Worm (Caenorhabditis elegans) whole organism, young adult: ENCODE data around the gene C01C4.2.
A peak's percentile ranks its signal among the peaks of the same experiment; 100 is the strongest.

Experiments
- B0019.2 ChIP-seq: fragments of 200-800 bp; sonication (Bioruptor generic); conservative IDR thresholded peaks from 2 replicates; pipeline ENCODE4 v1.3.6; 2022; ENCODE audit warnings: missing genetic modification reagents, missing genetic modification characterization, missing compliant biosample characterization
- D2030.7 ChIP-seq: fragments of 200-800 bp; sonication (Bioruptor generic); IDR thresholded peaks from 2 replicates; pipeline ENCODE4 v1.3.6; 2022; ENCODE audit warnings: missing genetic modification reagents, missing genetic modification characterization, missing compliant biosample characterization
- F22D6.2 ChIP-seq: sonication (generic microtip); optimal IDR thresholded peaks from 2 replicates; lab custom pipeline; 2016; ENCODE audit warnings: mild to moderate bottlenecking, missing genetic modification characterization, missing compliant biosample characterization
- F23B12.7 ChIP-seq: sonication (generic microtip); optimal IDR thresholded peaks from 2 replicates; lab custom pipeline; 2017; ENCODE audit warnings: missing genetic modification characterization, mild to moderate bottlenecking, missing compliant biosample characterization, antibody characterized with exemption, moderate library complexity; ENCODE audit not compliant: insufficient read depth
- F39B2.1 ChIP-seq: fragments of 200-800 bp; sonication (Bioruptor generic); IDR thresholded peaks from 2 replicates; pipeline ENCODE4 v1.3.6; 2022; ENCODE audit warnings: missing genetic modification reagents, missing genetic modification characterization, missing compliant biosample characterization
- K12H6.12 ChIP-seq: fragments of 200-800 bp; sonication (Bioruptor generic); optimal IDR thresholded peaks from 2 replicates; lab custom pipeline; 2018; ENCODE audit warnings: mild to moderate bottlenecking, missing genetic modification characterization, missing compliant biosample characterization
- Y67H2A.10 ChIP-seq: fragments of 200-800 bp; sonication (Bioruptor generic); conservative IDR thresholded peaks from 2 replicates; pipeline ENCODE4 v1.3.6; 2022; ENCODE audit warnings: missing genetic modification reagents, missing genetic modification characterization, missing compliant biosample characterization
- Y95B8A.8 ChIP-seq: fragments of 200-800 bp; sonication (Bioruptor generic); IDR thresholded peaks from 2 replicates; pipeline ENCODE4 v1.3.6; 2022; ENCODE audit warnings: missing genetic modification reagents, missing genetic modification characterization, missing compliant biosample characterization
- ZK185.1 ChIP-seq: sonication (generic microtip); optimal IDR thresholded peaks from 2 replicates; lab custom pipeline; 2016; ENCODE audit warnings: mild to moderate bottlenecking, missing genetic modification characterization, missing compliant biosample characterization; ENCODE audit not compliant: poor library complexity, severe bottlenecking
- aptf-2 ChIP-seq: fragments of 200-800 bp; sonication (Bioruptor generic); conservative IDR thresholded peaks from 2 replicates; pipeline ENCODE4 v1.3.6; 2022; ENCODE audit warnings: missing genetic modification reagents, missing genetic modification characterization, missing compliant biosample characterization
- aptf-3 ChIP-seq: fragments of 200-800 bp; sonication (Bioruptor generic); IDR thresholded peaks from 2 replicates; pipeline ENCODE4 v1.3.6; 2022; ENCODE audit warnings: missing genetic modification characterization, missing compliant biosample characterization
- attf-3 ChIP-seq: fragments of 200-800 bp; sonication (Bioruptor generic); conservative IDR thresholded peaks from 2 replicates; pipeline ENCODE4 v1.3.6; 2022; ENCODE audit warnings: missing genetic modification reagents, missing genetic modification characterization, missing compliant biosample characterization
- attf-6 ChIP-seq: fragments of 200-800 bp; sonication (Bioruptor generic); IDR thresholded peaks from 2 replicates; pipeline ENCODE4 v1.3.6; 2022; ENCODE audit warnings: missing genetic modification reagents, missing genetic modification characterization, missing compliant biosample characterization
- bed-1 ChIP-seq: fragments of 200-800 bp; sonication (Bioruptor generic); IDR thresholded peaks from 2 replicates; pipeline ENCODE4 v1.3.6; 2022; ENCODE audit warnings: missing genetic modification reagents, missing genetic modification characterization, missing compliant biosample characterization
- cebp-1 ChIP-seq, 2 experiments: fragments of 200-800 bp in 1 of 2; sonication (Bioruptor generic) in 1 of 2; sonication (generic microtip) in 1 of 2; IDR thresholded peaks in 1 of 2; optimal IDR thresholded peaks in 1 of 2; 2 replicates each; pipeline versions ENCODE4 v1.3.6 to Lab custom; 2017 to 2022; ENCODE audit warnings: missing compliant biosample characterization in 2 of 2, missing genetic modification characterization in 2 of 2, mild to moderate bottlenecking in 1 of 2, missing genetic modification reagents in 1 of 2, moderate library complexity in 1 of 2
- cebp-2 ChIP-seq: fragments of 200-800 bp; sonication (Bioruptor generic); IDR thresholded peaks from 2 replicates; pipeline ENCODE4 v1.3.6; 2022; ENCODE audit warnings: missing genetic modification characterization, missing compliant biosample characterization
- ceh-100 ChIP-seq: fragments of 200-800 bp; sonication (Bioruptor generic); IDR thresholded peaks from 2 replicates; pipeline ENCODE4 v1.3.6; 2022; ENCODE audit warnings: missing genetic modification reagents, missing genetic modification characterization, missing compliant biosample characterization
- ceh-27 ChIP-seq: fragments of 200-800 bp; sonication (Bioruptor generic); optimal IDR thresholded peaks from 2 replicates; lab custom pipeline; 2018; ENCODE audit warnings: mild to moderate bottlenecking, missing genetic modification characterization, moderate library complexity, missing compliant biosample characterization
- ceh-58 ChIP-seq: fragments of 200-800 bp; sonication (Bioruptor generic); IDR thresholded peaks from 2 replicates; pipeline ENCODE4 v1.3.6; 2022; ENCODE audit warnings: missing genetic modification characterization, missing compliant biosample characterization
- ceh-79 ChIP-seq: sonication (generic microtip); optimal IDR thresholded peaks from 2 replicates; lab custom pipeline; 2017; ENCODE audit warnings: mild to moderate bottlenecking, missing genetic modification characterization, missing compliant biosample characterization
- ceh-91 ChIP-seq: fragments of 200-800 bp; sonication (Bioruptor generic); IDR thresholded peaks from 2 replicates; pipeline ENCODE4 v1.3.6; 2022; ENCODE audit warnings: missing genetic modification reagents, missing genetic modification characterization, missing compliant biosample characterization
- egrh-3 ChIP-seq: fragments of 200-800 bp; sonication (Bioruptor generic); IDR thresholded peaks from 2 replicates; pipeline ENCODE4 v1.3.6; 2022; ENCODE audit warnings: missing genetic modification reagents, missing genetic modification characterization, missing compliant biosample characterization
- ekl-4 ChIP-seq: fragments of 200-800 bp; sonication (Bioruptor generic); IDR thresholded peaks from 2 replicates; pipeline ENCODE4 v1.3.6; 2022; ENCODE audit warnings: missing genetic modification reagents, missing genetic modification characterization, missing compliant biosample characterization
- hlh-12 ChIP-seq: sonication (generic microtip); optimal IDR thresholded peaks from 2 replicates; lab custom pipeline; 2016; ENCODE audit warnings: missing genetic modification characterization, missing compliant biosample characterization
- hsf-1 ChIP-seq: fragments of 200-800 bp; sonication (Bioruptor generic); IDR thresholded peaks from 2 replicates; pipeline ENCODE4 v1.3.6; 2022; ENCODE audit warnings: missing genetic modification reagents, missing genetic modification characterization, missing compliant biosample characterization
- lin-26 ChIP-seq: fragments of 200-800 bp; sonication (Bioruptor generic); IDR thresholded peaks from 2 replicates; pipeline ENCODE4 v1.3.6; 2022; ENCODE audit warnings: missing genetic modification reagents, missing genetic modification characterization, missing compliant biosample characterization
- lin-40 ChIP-seq: sonication (generic microtip); optimal IDR thresholded peaks from 2 replicates; lab custom pipeline; 2016; ENCODE audit warnings: missing genetic modification characterization, mild to moderate bottlenecking, missing compliant biosample characterization, missing genotype, missing genetic modification reagents
- lsy-27 ChIP-seq: sonication (generic microtip); optimal IDR thresholded peaks from 2 replicates; lab custom pipeline; 2017; ENCODE audit warnings: missing genetic modification characterization, mild to moderate bottlenecking, missing compliant biosample characterization, antibody characterized with exemption, missing genotype, borderline replicate concordance; ENCODE audit not compliant: insufficient read depth
- madf-6 ChIP-seq: fragments of 200-800 bp; sonication (Bioruptor generic); IDR thresholded peaks from 2 replicates; pipeline ENCODE4 v1.3.6; 2022; ENCODE audit warnings: missing genetic modification reagents, missing genetic modification characterization, missing compliant biosample characterization
- mcd-1 ChIP-seq: fragments of 200-800 bp; sonication (Bioruptor generic); IDR thresholded peaks from 2 replicates; pipeline ENCODE4 v1.3.6; 2022; ENCODE audit warnings: missing genetic modification reagents, missing genetic modification characterization, missing compliant biosample characterization
- nfya-2 ChIP-seq: fragments of 200-800 bp; sonication (Bioruptor generic); IDR thresholded peaks from 2 replicates; pipeline ENCODE4 v1.3.6; 2022; ENCODE audit warnings: missing genetic modification reagents, missing genetic modification characterization, missing compliant biosample characterization
- nhr-120 ChIP-seq: fragments of 200-800 bp; sonication (Bioruptor generic); IDR thresholded peaks from 2 replicates; pipeline ENCODE4 v1.3.6; 2022; ENCODE audit warnings: missing genetic modification characterization, missing compliant biosample characterization
- nhr-27 ChIP-seq: fragments of 200-800 bp; sonication (Bioruptor generic); optimal IDR thresholded peaks from 2 replicates; lab custom pipeline; 2018; ENCODE audit warnings: mild to moderate bottlenecking, missing genetic modification characterization, moderate library complexity, missing compliant biosample characterization
- pha-4 ChIP-seq: fragments of 150-350 bp; sonication (generic microtip); optimal IDR thresholded peaks from 2 replicates; lab custom pipeline; 2014; ENCODE audit warnings: missing biosample characterization, missing genetic modification reagents, missing genetic modification characterization
- rcor-1 ChIP-seq: fragments of 200-800 bp; sonication (Bioruptor generic); IDR thresholded peaks from 2 replicates; pipeline ENCODE4 v1.3.6; 2022; ENCODE audit warnings: missing genetic modification reagents, missing genetic modification characterization, missing compliant biosample characterization
- sdz-38 ChIP-seq: sonication (generic microtip); optimal IDR thresholded peaks from 2 replicates; lab custom pipeline; 2016; ENCODE audit warnings: missing genotype, missing genetic modification characterization, missing compliant biosample characterization
- snpc-1.1 ChIP-seq: sonication (generic microtip); optimal IDR thresholded peaks from 2 replicates; lab custom pipeline; 2017; ENCODE audit warnings: missing genetic modification characterization, mild to moderate bottlenecking, missing compliant biosample characterization, antibody characterized with exemption, moderate library complexity, missing genotype, missing genetic modification reagents; ENCODE audit not compliant: insufficient read depth
- snpc-4 ChIP-seq, 5 experiments: fragments of 150-350 bp in 1 of 5; sonication (generic microtip) in 4 of 5; optimal IDR thresholded peaks; 2 replicates each; lab custom pipeline; 2014 to 2018; ENCODE audit warnings: missing genetic modification characterization in 5 of 5, missing biosample characterization in 3 of 5, antibody characterized with exemption in 2 of 5, mild to moderate bottlenecking in 2 of 5, missing compliant biosample characterization in 2 of 5, missing genotype in 2 of 5, moderate library complexity in 2 of 5, missing genetic modification reagents in 1 of 5
- tlf-1 ChIP-seq: fragments of 200-800 bp; sonication (Bioruptor generic); optimal IDR thresholded peaks from 2 replicates; lab custom pipeline; 2018; ENCODE audit warnings: mild to moderate bottlenecking, missing genetic modification characterization, missing compliant biosample characterization
- xnd-1 ChIP-seq: sonication (generic microtip); optimal IDR thresholded peaks from 2 replicates; lab custom pipeline; 2016; ENCODE audit warnings: missing genotype, missing genetic modification reagents, missing genetic modification characterization, missing compliant biosample characterization
- zfh-2 ChIP-seq: fragments of 200-800 bp; sonication (Bioruptor generic); conservative IDR thresholded peaks from 2 replicates; pipeline ENCODE4 v1.3.6; 2022; ENCODE audit warnings: missing genetic modification reagents, missing genetic modification characterization, missing compliant biosample characterization
- ztf-26 ChIP-seq: sonication (generic microtip); optimal IDR thresholded peaks from 2 replicates; lab custom pipeline; 2017; ENCODE audit warnings: missing genetic modification characterization, missing compliant biosample characterization
- ztf-3 ChIP-seq: fragments of 200-800 bp; sonication (Bioruptor generic); optimal IDR thresholded peaks from 2 replicates; lab custom pipeline; 2018; ENCODE audit warnings: mild to moderate bottlenecking, missing genetic modification characterization, missing compliant biosample characterization

Gene C01C4.2

DNA sequence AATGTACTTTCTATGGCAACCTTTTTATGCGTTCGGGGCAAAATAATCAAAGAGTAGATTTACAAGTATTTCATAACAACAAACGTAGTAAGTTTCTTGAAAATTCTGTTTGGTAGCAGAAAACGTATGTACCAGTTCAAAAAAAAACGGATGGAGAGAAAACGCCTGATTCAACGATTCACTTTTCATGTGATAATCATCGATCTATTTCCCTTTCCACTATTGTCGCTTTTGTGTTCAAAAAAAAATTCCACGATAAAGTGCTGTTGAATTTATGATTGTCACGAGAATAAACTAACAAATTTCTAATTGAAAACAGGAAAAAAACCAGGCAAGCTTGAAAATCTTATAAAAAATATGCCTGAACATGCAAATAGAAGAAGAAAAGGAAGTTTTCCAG is 19.1 kb upstream of the C01C4.2 start:
- no peak for TF ChIP-seq ceh-100 (GFP tag; lab: Robert Waterston, UW)
- no peak for TF ChIP-seq B0019.2
- no peak for TF ChIP-seq hsf-1
- no peak for TF ChIP-seq zfh-2 (GFP tag; lab: Robert Waterston, UW)
- no peak for TF ChIP-seq snpc-4 (GFP tag; optimal IDR thresholded peaks at IDR 0.05; lab: Kevin White, UChicago)
- TF ChIP-seq snpc-4 (tag; optimal IDR thresholded peaks at IDR 0.05; lab: Kevin White, UChicago) = no peak
- TF ChIP-seq aptf-2 (GFP tag; lab: Robert Waterston, UW) = no peak
- no peak for TF ChIP-seq cebp-1 (GFP tag; IDR thresholded peaks at IDR 0.05; lab: Robert Waterston, UW)
- TF ChIP-seq cebp-1 (tag; optimal IDR thresholded peaks at IDR 0.05; lab: Kevin White, UChicago) = peak; percentile 49
- no peak for TF ChIP-seq ceh-58 (GFP tag; lab: Robert Waterston, UW)
- 0 out of 2 replicates have a peak, but pooled peaks have one; percentile 19 for TF ChIP-seq lin-26

DNA sequence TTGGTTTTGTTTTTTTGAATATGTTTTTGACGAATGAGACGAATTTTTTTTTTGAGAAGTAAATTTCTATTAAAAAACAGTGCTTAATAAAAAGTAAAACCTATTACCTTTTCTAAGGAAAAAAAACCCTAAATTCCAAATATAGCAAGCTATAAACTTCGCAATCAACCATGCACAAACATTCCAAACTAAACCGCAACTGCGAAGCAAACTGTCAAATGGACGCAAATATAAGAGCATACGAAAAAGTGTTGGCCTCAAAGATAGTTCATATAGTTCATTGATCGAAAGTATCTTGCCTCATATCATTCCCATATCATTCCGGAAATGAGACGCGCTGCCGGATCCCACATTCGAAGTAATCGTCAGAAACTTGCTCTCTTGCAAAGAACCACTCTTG is 18.3 kb upstream of the C01C4.2 start, which contains the start of gene C01C4.3:
C01C4.3 (plus strand) TSS at position 301 of the 400 bp plus-strand sequence.
- TF ChIP-seq ZK185.1 (tag; lab: Kevin White, UChicago) = no peak
- no peak for TF ChIP-seq xnd-1 (tag; lab: Kevin White, UChicago)
- no peak for TF ChIP-seq zfh-2 (GFP tag; lab: Robert Waterston, UW)
- TF ChIP-seq ztf-26 (tag; lab: Kevin White, UChicago) = no peak
- TF ChIP-seq F39B2.1 (GFP tag; lab: Robert Waterston, UW) = no peak
- TF ChIP-seq bed-1 (GFP tag; lab: Robert Waterston, UW) = no peak
- TF ChIP-seq F23B12.7 (tag; lab: Kevin White, UChicago) = no peak
- TF ChIP-seq ceh-79 = no peak
- no peak for TF ChIP-seq F22D6.2 (tag; lab: Kevin White, UChicago)
- no peak for TF ChIP-seq rcor-1 (GFP tag; lab: Robert Waterston, UW)
- no peak for TF ChIP-seq attf-3 (GFP tag; lab: Robert Waterston, UW)
- no peak for TF ChIP-seq ztf-3 (GFP tag; lab: Kevin White, UChicago)
- no peak for TF ChIP-seq cebp-2
- no peak for TF ChIP-seq D2030.7 (GFP tag; lab: Robert Waterston, UW)
- no peak for TF ChIP-seq nhr-27 (tag; lab: Kevin White, UChicago)
- no peak for TF ChIP-seq nfya-2 (GFP tag; lab: Robert Waterston, UW)
- TF ChIP-seq ceh-100 (GFP tag; lab: Robert Waterston, UW) = no peak
- no peak for TF ChIP-seq B0019.2
- TF ChIP-seq, all 124 proteins: peak for 0

DNA sequence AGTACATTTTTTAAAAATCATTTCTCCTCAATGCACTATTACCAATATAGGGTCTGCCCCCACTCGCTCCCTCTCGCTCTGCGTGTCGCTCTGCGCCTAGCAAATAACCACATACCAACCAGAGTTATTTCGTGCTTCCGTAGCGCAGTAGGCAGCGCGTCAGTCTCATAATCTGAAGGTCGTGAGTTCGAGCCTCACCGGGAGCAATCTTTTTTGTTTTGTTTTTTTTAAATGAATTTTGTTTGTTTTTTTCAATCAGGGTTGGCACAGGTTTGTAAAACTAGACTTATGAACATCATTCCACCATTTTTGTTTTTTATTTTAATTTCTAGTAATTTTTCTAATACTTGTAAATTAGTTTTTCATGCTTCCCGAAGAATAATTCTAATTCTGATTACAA is 17.3 kb upstream of the C01C4.2 start:
- TF ChIP-seq nhr-27 (tag; lab: Kevin White, UChicago) (no peak), ceh-91 (GFP tag; lab: Robert Waterston, UW) (no peak), snpc-4 (GFP tag; optimal IDR thresholded peaks at IDR 0.05; lab: Kevin White, UChicago) (peak; percentile 67), snpc-4 (tag; optimal IDR thresholded peaks at IDR 0.05; lab: Kevin White, UChicago) (peak in 2 of 4 experiments; percentile 49 to 84), ceh-27 (GFP tag; lab: Kevin White, UChicago) (peak; percentile 68), lin-40 (peak; percentile 74), hlh-12 (no peak), Y95B8A.8 (GFP tag; lab: Robert Waterston, UW) (no peak), ekl-4 (GFP tag; lab: Robert Waterston, UW) (peak; percentile 86), sdz-38 (tag; lab: Kevin White, UChicago) (no peak), bed-1 (GFP tag; lab: Robert Waterston, UW) (0 out of 2 replicates have a peak, but pooled peaks have one; percentile 78), pha-4 (tag; lab: Kevin White, UChicago) (no peak), ztf-26 (tag; lab: Kevin White, UChicago) (peak; percentile 62), mcd-1 (GFP tag; lab: Robert Waterston, UW) (peak; percentile 73), lsy-27 (tag; lab: Kevin White, UChicago) (peak; percentile 78), snpc-1.1 (tag; lab: Kevin White, UChicago) (peak; percentile 55), tlf-1 (peak; percentile 46), K12H6.12 (tag; lab: Kevin White, UChicago) (peak; percentile 50), Y67H2A.10 (GFP tag; lab: Robert Waterston, UW) (no peak), nhr-120 (GFP tag; lab: Robert Waterston, UW) (no peak), madf-6 (peak; percentile 49; the same call in 1 of the 2 replicates), egrh-3 (GFP tag; lab: Robert Waterston, UW) (peak; percentile 67), aptf-3 (GFP tag; lab: Robert Waterston, UW) (0 out of 2 replicates have a peak, but pooled peaks have one; percentile 77), attf-6 (GFP tag; lab: Robert Waterston, UW) (no peak)
